Worm (Caenorhabditis elegans) whole organism, L3 larva: Measurements from ENCODE around the gene dct-19.

Source experiments
- ceh-82 ChIP-seq: fragments of 150-350 bp; optimal IDR thresholded peaks from 2 replicates; lab custom pipeline; 2014; ENCODE audit warnings: missing biosample characterization, missing genetic modification characterization
- elt-2 ChIP-seq: sonication (generic microtip); optimal IDR thresholded peaks from 2 replicates; lab custom pipeline; 2016; ENCODE audit warnings: missing genetic modification reagents, mild to moderate bottlenecking, missing genetic modification characterization, missing compliant biosample characterization
- pqm-1 ChIP-seq: fragments of 150-350 bp; optimal IDR thresholded peaks from 2 replicates; lab custom pipeline; 2017; ENCODE audit warnings: missing biosample characterization, missing genetic modification characterization, inconsistent platforms

dct-19 gene

DNA sequence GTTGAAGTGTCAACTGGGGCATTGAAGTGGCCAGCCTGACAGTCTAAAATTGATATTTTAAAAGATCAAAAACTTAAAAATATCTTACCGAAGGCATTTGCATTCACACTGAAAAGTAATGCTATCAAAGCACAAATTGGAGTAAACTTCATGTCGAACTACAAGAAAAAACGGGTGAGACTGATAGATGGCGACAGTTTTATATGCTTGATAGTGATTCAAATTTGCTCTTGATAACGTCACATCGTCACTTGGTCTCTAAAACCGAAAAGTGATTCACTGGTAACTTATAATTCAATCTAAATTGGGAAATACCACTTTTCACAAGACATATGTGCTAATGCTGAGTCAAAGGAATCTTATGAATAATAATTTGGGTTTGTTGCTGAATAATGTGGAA lies 48.9 kb downstream of the dct-19 start, which contains the start of gene K10D11.5:
Gene K10D11.5, minus strand, starts transcription at position 215 of the 400 bp plus-strand sequence.
- TF ChIP-seq pqm-1 (peak; percentile 93), ceh-82 (tag; lab: Kevin White, UChicago) (no peak), elt-2 (tag; lab: Kevin White, UChicago) (peak; percentile 68)
